Fruit fly (Drosophila melanogaster) whole organism, embryonic: ENCODE data around the gene CG6225.

Source experiments
- Awh ChIP-seq: fragments of 200-800 bp; sonication (Bioruptor generic); IDR thresholded peaks from 2 replicates; pipeline ENCODE4, ENCODE4 v1.3.6; 2022; ENCODE audit warnings: missing biosample characterization, missing genetic modification characterization
- Blimp-1 ChIP-seq: fragments of 200-800 bp; sonication (Bioruptor generic); optimal IDR thresholded peaks from 3 replicates; lab custom pipeline; 2018; ENCODE audit warnings: missing biosample characterization, missing genetic modification characterization, mild to moderate bottlenecking, moderate library complexity, missing genetic modification reagents
- CG1024 ChIP-seq: fragments of 200-800 bp; sonication (Bioruptor generic); IDR thresholded peaks from 2 replicates; pipeline ENCODE4 v1.3.6; 2022; ENCODE audit warnings: missing biosample characterization, missing genetic modification characterization
- CG11085 ChIP-seq: fragments of 200-800 bp; sonication (Bioruptor generic); IDR thresholded peaks from 2 replicates; pipeline ENCODE4 v1.3.6; 2022; ENCODE audit warnings: missing biosample characterization, missing genetic modification characterization
- CG13624 ChIP-seq: fragments of 200-800 bp; sonication (Bioruptor generic); optimal IDR thresholded peaks from 2 replicates; lab custom pipeline; 2016; ENCODE audit warnings: missing biosample characterization, missing genetic modification characterization
- CG13894 ChIP-seq: fragments of 200-800 bp; sonication (Bioruptor generic); optimal IDR thresholded peaks from 3 replicates; lab custom pipeline; 2018; ENCODE audit warnings: missing biosample characterization, mild to moderate bottlenecking, missing genetic modification characterization, moderate library complexity
- CG14441 ChIP-seq: fragments of 200-800 bp; sonication (Bioruptor generic); IDR thresholded peaks from 2 replicates; pipeline ENCODE4 v1.3.6; 2022; ENCODE audit warnings: missing biosample characterization, missing genetic modification characterization
- CG14710 ChIP-seq: fragments of 200-800 bp; sonication (Bioruptor generic); optimal IDR thresholded peaks from 3 replicates; lab custom pipeline; 2019; ENCODE audit warnings: missing biosample characterization, mild to moderate bottlenecking, missing genetic modification characterization, moderate library complexity
- CG17328 ChIP-seq: fragments of 200-800 bp; sonication (Bioruptor generic); IDR thresholded peaks from 2 replicates; pipeline ENCODE4 v1.3.6; 2022; ENCODE audit warnings: missing biosample characterization, missing genetic modification characterization
- CG31224 ChIP-seq: fragments of 200-800 bp; sonication (Bioruptor generic); IDR thresholded peaks from 2 replicates; pipeline ENCODE4 v1.3.6; 2022; ENCODE audit warnings: missing biosample characterization, missing genetic modification characterization
- CG3726 ChIP-seq: fragments of 200-800 bp; sonication (Bioruptor generic); IDR thresholded peaks from 3 replicates; pipeline ENCODE4, ENCODE4 v1.3.6; 2022; ENCODE audit warnings: missing biosample characterization, missing genetic modification characterization
- CG5245 ChIP-seq: fragments of 200-800 bp; sonication (Bioruptor generic); optimal IDR thresholded peaks from 3 replicates; lab custom pipeline; 2016; ENCODE audit warnings: missing biosample characterization, missing genetic modification characterization
- CG6765 ChIP-seq: fragments of 200-800 bp; sonication (Bioruptor generic); optimal IDR thresholded peaks from 3 replicates; lab custom pipeline; 2017; ENCODE audit warnings: missing biosample characterization, mild to moderate bottlenecking, missing genetic modification characterization
- CG7357 ChIP-seq: fragments of 200-800 bp; sonication (Bioruptor generic); IDR thresholded peaks from 3 replicates; pipeline ENCODE4 v1.3.6; 2022; ENCODE audit warnings: missing biosample characterization, missing genetic modification characterization
- CG8388 ChIP-seq: fragments of 200-800 bp; sonication (Bioruptor generic); optimal IDR thresholded peaks from 2 replicates; lab custom pipeline; 2019; ENCODE audit warnings: missing biosample characterization, mild to moderate bottlenecking, missing genetic modification characterization, moderate library complexity
- CG9437 ChIP-seq: fragments of 200-800 bp; sonication (Bioruptor generic); optimal IDR thresholded peaks from 2 replicates; lab custom pipeline; 2018; ENCODE audit warnings: missing biosample characterization, mild to moderate bottlenecking, missing genetic modification characterization
- CG9817 ChIP-seq: fragments of 200-800 bp; sonication (Bioruptor generic); optimal IDR thresholded peaks from 2 replicates; lab custom pipeline; 2018; ENCODE audit warnings: missing biosample characterization, mild to moderate bottlenecking, missing genetic modification characterization, moderate library complexity
- CG9932 ChIP-seq: fragments of 200-800 bp; sonication (Bioruptor generic); IDR thresholded peaks from 2 replicates; pipeline ENCODE4 v1.3.6; 2022; ENCODE audit warnings: missing biosample characterization, missing genetic modification characterization
- Dip3 ChIP-seq: fragments of 200-800 bp; sonication (Bioruptor generic); optimal IDR thresholded peaks from 3 replicates; lab custom pipeline; 2016; ENCODE audit warnings: missing biosample characterization, missing genetic modification characterization
- Drgx ChIP-seq: fragments of 200-800 bp; sonication (Bioruptor generic); IDR thresholded peaks from 2 replicates; pipeline ENCODE4 v1.3.6; 2022; ENCODE audit warnings: missing biosample characterization, missing genetic modification characterization
- Ets97D ChIP-seq: fragments of 200-800 bp; sonication (Bioruptor generic); optimal IDR thresholded peaks from 3 replicates; lab custom pipeline; 2016; ENCODE audit warnings: missing biosample characterization, missing genetic modification characterization
- Gsc ChIP-seq: fragments of 200-800 bp; sonication (Bioruptor generic); IDR thresholded peaks from 2 replicates; pipeline ENCODE4 v1.3.6; 2022; ENCODE audit warnings: missing biosample characterization, missing genetic modification characterization
- Hand ChIP-seq: fragments of 200-800 bp; sonication (Bioruptor generic); optimal IDR thresholded peaks from 2 replicates; lab custom pipeline; 2017; ENCODE audit warnings: mild to moderate bottlenecking, missing biosample characterization, missing genetic modification reagents, missing genetic modification characterization
- MBD-R2 ChIP-seq: fragments of 200-800 bp; sonication (Bioruptor generic); IDR thresholded peaks from 2 replicates; pipeline ENCODE4 v1.3.6; 2022; ENCODE audit warnings: missing biosample characterization, missing genetic modification characterization
- Nf-YA ChIP-seq: fragments of 200-800 bp; sonication (Bioruptor generic); IDR thresholded peaks from 2 replicates; pipeline ENCODE4 v1.3.6; 2022; ENCODE audit warnings: missing biosample characterization, missing genetic modification characterization
- Scr ChIP-seq: fragments of 200-800 bp; sonication (Bioruptor generic); IDR thresholded peaks from 2 replicates; pipeline ENCODE4 v1.3.6; 2022; ENCODE audit warnings: missing biosample characterization, missing genetic modification characterization; ENCODE audit not compliant: partially characterized antibody
- Sry-β ChIP-seq: fragments of 200-800 bp; sonication (Bioruptor generic); optimal IDR thresholded peaks from 2 replicates; lab custom pipeline; 2018; ENCODE audit warnings: missing biosample characterization, mild to moderate bottlenecking, missing genetic modification characterization, moderate library complexity
- bsh ChIP-seq, 2 experiments: fragments of 200-800 bp; sonication (Bioruptor generic); optimal IDR thresholded peaks; 2 replicates each; lab custom pipeline; 2017 to 2018; ENCODE audit warnings: mild to moderate bottlenecking in 2 of 2, missing biosample characterization in 2 of 2, missing genetic modification characterization in 2 of 2, moderate library complexity in 1 of 2
- ci ChIP-seq: fragments of 200-800 bp; sonication (Bioruptor generic); IDR thresholded peaks from 3 replicates; pipeline ENCODE4 v1.3.6; 2022; ENCODE audit warnings: missing biosample characterization, missing genetic modification characterization
- crp ChIP-seq, 2 experiments: fragments of 200-800 bp; sonication (Bioruptor generic); optimal IDR thresholded peaks; 2 replicates in 1 of 2; 3 replicates in 1 of 2; lab custom pipeline; 2017; ENCODE audit warnings: missing biosample characterization in 2 of 2, missing genetic modification characterization in 2 of 2, mild to moderate bottlenecking in 1 of 2, moderate library complexity in 1 of 2
- hb ChIP-seq: fragments of 200-800 bp; sonication (Bioruptor generic); IDR thresholded peaks from 3 replicates; pipeline ENCODE4 v1.3.6; 2022; ENCODE audit warnings: missing biosample characterization, missing genetic modification characterization; ENCODE audit not compliant: partially characterized antibody
- insv ChIP-seq, 2 experiments: fragments of 200-800 bp; sonication (Bioruptor generic); optimal IDR thresholded peaks; 3 replicates each; lab custom pipeline; 2016 to 2018; ENCODE audit warnings: missing biosample characterization in 2 of 2, missing genetic modification characterization in 2 of 2
- ken ChIP-seq: fragments of 200-800 bp; sonication (Bioruptor generic); IDR thresholded peaks from 3 replicates; pipeline ENCODE4 v1.3.6; 2022; ENCODE audit warnings: missing biosample characterization, missing genetic modification characterization
- lmd ChIP-seq: fragments of 200-800 bp; sonication (Bioruptor generic); IDR thresholded peaks from 2 replicates; pipeline ENCODE4 v1.3.6; 2022; ENCODE audit warnings: missing biosample characterization, missing genetic modification characterization
- mirr ChIP-seq: fragments of 200-800 bp; sonication (Bioruptor generic); optimal IDR thresholded peaks from 3 replicates; lab custom pipeline; 2018; ENCODE audit warnings: missing biosample characterization, mild to moderate bottlenecking, missing genetic modification characterization
- nmo ChIP-seq: fragments of 200-800 bp; sonication (Bioruptor generic); optimal IDR thresholded peaks from 2 replicates; lab custom pipeline; 2018; ENCODE audit warnings: missing biosample characterization, mild to moderate bottlenecking, missing genetic modification characterization, moderate library complexity
- oc ChIP-seq: fragments of 200-800 bp; sonication (Bioruptor generic); optimal IDR thresholded peaks from 2 replicates; lab custom pipeline; 2018; ENCODE audit warnings: missing biosample characterization, mild to moderate bottlenecking, missing genetic modification characterization, moderate library complexity
- pho ChIP-seq: fragments of 200-800 bp; sonication (Bioruptor generic); optimal IDR thresholded peaks from 2 replicates; lab custom pipeline; 2016; ENCODE audit warnings: missing biosample characterization, missing genetic modification characterization
- pita ChIP-seq: fragments of 200-800 bp; sonication (Bioruptor generic); optimal IDR thresholded peaks from 2 replicates; lab custom pipeline; 2017; ENCODE audit warnings: missing biosample characterization, mild to moderate bottlenecking, missing genetic modification characterization
- slbo ChIP-seq: fragments of 200-800 bp; sonication (Bioruptor generic); IDR thresholded peaks from 2 replicates; pipeline ENCODE4 v1.3.6; 2022; ENCODE audit warnings: missing biosample characterization, missing genetic modification characterization
- stwl ChIP-seq: fragments of 200-800 bp; sonication (Bioruptor generic); optimal IDR thresholded peaks from 3 replicates; lab custom pipeline; 2018; ENCODE audit warnings: missing biosample characterization, mild to moderate bottlenecking, missing genetic modification characterization, moderate library complexity
- vvl ChIP-seq: fragments of 200-800 bp; sonication (Bioruptor generic); IDR thresholded peaks from 2 replicates; pipeline ENCODE4 v1.3.6; 2022; ENCODE audit warnings: missing biosample characterization, missing genetic modification characterization

The CG6225 gene

dm6 chr3R:12656946-12657566 lies 2.7 kb downstream of the CG6225 start (continued):
- TF ChIP-seq pita (GFP tag; lab: Kevin White, UChicago) (no peak), CG9817 (tag; lab: Kevin White, UChicago) (peak; percentile 24), CG13624 (GFP tag; lab: Kevin White, UChicago) (peak; percentile 14), MBD-R2 (0 out of 2 replicates have a peak, but pooled peaks have one; percentile 7), mirr (GFP tag; lab: Kevin White, UChicago) (peak; percentile 27), Dip3 (peak; percentile 21), pho (peak; percentile 13), CG13894 (tag; lab: Kevin White, UChicago) (no peak), crp (GFP tag; optimal IDR thresholded peaks at IDR 0.05; lab: Kevin White, UChicago) (no peak), Hand (GFP tag; lab: Kevin White, UChicago) (peak; percentile 38), CG8388 (GFP tag; lab: Kevin White, UChicago) (peak; percentile 55)
- TF ChIP-seq, all 482 proteins: peak for 52

dm6 chr3R:12662531-12662930 lies 8.2 kb downstream of the CG6225 start, which contains the start of gene CG14395:
Gene CG14395 (plus strand): TSS chr3R:12662831.
- TF ChIP-seq CG17328 (GFP tag; lab: Robert Waterston, UW) (no peak), CG5245 (GFP tag; lab: Kevin White, UChicago) (no peak), ken (GFP tag; lab: Robert Waterston, UW) (0 out of 3 replicates have a peak, but pooled peaks have one; percentile 18), lmd (GFP tag; lab: Robert Waterston, UW) (peak; percentile 15; the same call in 1 of the 2 replicates), CG6765 (GFP tag; lab: Kevin White, UChicago) (no peak), CG14441 (GFP tag; lab: Robert Waterston, UW) (no peak), Drgx (GFP tag; lab: Robert Waterston, UW) (peak; percentile 29; the same call in 1 of the 2 replicates), vvl (0 out of 2 replicates have a peak, but pooled peaks have one; percentile 27), Blimp-1 (GFP tag; lab: Kevin White, UChicago) (peak; percentile 50), Nf-YA (GFP tag; lab: Robert Waterston, UW) (no peak), CG14710 (no peak), nmo (GFP tag; lab: Kevin White, UChicago) (no peak), ci (GFP tag; lab: Robert Waterston, UW) (0 out of 3 replicates have a peak, but pooled peaks have one; percentile 19), CG9437 (GFP tag; lab: Kevin White, UChicago) (no peak), bsh (GFP tag; optimal IDR thresholded peaks at IDR 0.05; lab: Kevin White, UChicago) (no peak), CG3726 (peak; percentile 18; the same call in 1 of the 3 replicates), oc (tag; lab: Kevin White, UChicago) (peak; percentile 25), CG11085 (GFP tag; lab: Robert Waterston, UW) (0 out of 2 replicates have a peak, but pooled peaks have one; percentile 14), stwl (no peak), Scr (GFP tag; lab: Robert Waterston, UW) (no peak), hb (GFP tag; lab: Robert Waterston, UW) (no peak), Gsc (no peak), slbo (GFP tag; lab: Robert Waterston, UW) (no peak)

dm6 chr3R:12666206-12666834 lies 11.9 kb downstream of the CG6225 start:
- TF ChIP-seq Ets97D (no peak), CG31224 (GFP tag; lab: Robert Waterston, UW) (no peak), CG1024 (no peak), insv (GFP tag; optimal IDR thresholded peaks at IDR 0.05; lab: Kevin White, UChicago) (no peak), Sry-β (GFP tag; lab: Kevin White, UChicago) (no peak), Blimp-1 (GFP tag; lab: Kevin White, UChicago) (peak; percentile 94), Awh (GFP tag; lab: Robert Waterston, UW) (peak; percentile 73), CG9932 (no peak), CG7357 (no peak), lmd (GFP tag; lab: Robert Waterston, UW) (no peak), CG14710 (no peak)
